Comparison of ENCODE assay signal across 3 fruit fly cellular contexts in genomic region chrX:13445695-13446094, dm6.
TF ChIP-seq lines count a peak whose summit lies in the region.

Neto (plus strand) TSS chrX:13445903.

- TF ChIP-seq CTCF in whole organism, embryonic (GFP tag; optimal IDR thresholded peaks at IDR 0.05; lab: Kevin White, UChicago) = no peak

TF ChIP-seq in whole organism, adult, 20 proteins besides CTCF, POLR2A, EP300 and RAD21:
- TF ChIP-seq pad (GFP tag; optimal IDR thresholded peaks at IDR 0.05; lab: Kevin White, UChicago) (no peak), Mnt (GFP tag; optimal IDR thresholded peaks at IDR 0.05; lab: Kevin White, UChicago) (peak; percentile 52)
TF ChIP-seq in whole organism, adult: peak in this region for 1.

TF ChIP-seq in whole organism, embryonic, 481 proteins besides CTCF, POLR2A, EP300 and RAD21:
- TF ChIP-seq Bgb (GFP tag; IDR thresholded peaks at IDR 0.05; lab: Robert Waterston, UW; ENCODE audit: partially characterized antibody) (peak; percentile 18; the same call in 1 of the 2 replicates), Med (GFP tag; lab: Kevin White, UChicago) (peak; percentile 64), inv (GFP tag; IDR thresholded peaks at IDR 0.05; lab: Robert Waterston, UW; ENCODE audit: partially characterized antibody) (0 out of 2 replicates have a peak, but pooled peaks have one; percentile 11), Pdp1 (GFP tag; optimal IDR thresholded peaks at IDR 0.05; lab: Kevin White, UChicago) (peak in 1 of 2 experiments; percentile 53), Deaf1 (tag; optimal IDR thresholded peaks at IDR 0.05; lab: Kevin White, UChicago) (peak; percentile 74), CG7372 (GFP tag; IDR thresholded peaks at IDR 0.05; lab: Robert Waterston, UW) (0 out of 2 replicates have a peak, but pooled peaks have one; percentile 33), hth (optimal IDR thresholded peaks at IDR 0.05; lab: Kevin White, UChicago) (no peak), nau (GFP tag; optimal IDR thresholded peaks at IDR 0.05; lab: Kevin White, UChicago) (no peak), sd (tag; optimal IDR thresholded peaks at IDR 0.05; lab: Kevin White, UChicago) (peak; percentile 15), CG8388 (GFP tag; optimal IDR thresholded peaks at IDR 0.05; lab: Kevin White, UChicago) (no peak), wor (GFP tag; IDR thresholded peaks at IDR 0.05; lab: Robert Waterston, UW) (no peak), knrl (GFP tag; IDR thresholded peaks at IDR 0.05; lab: Robert Waterston, UW; ENCODE audit: partially characterized antibody) (no peak), z (GFP tag; IDR thresholded peaks at IDR 0.05; lab: Robert Waterston, UW) (peak; percentile 84), CG6272 (GFP tag; IDR thresholded peaks at IDR 0.05; lab: Robert Waterston, UW) (no peak), Sry-β (GFP tag; optimal IDR thresholded peaks at IDR 0.05; lab: Kevin White, UChicago) (peak; percentile 45), Oaz (GFP tag; IDR thresholded peaks at IDR 0.05; lab: Robert Waterston, UW) (no peak), Xrp1 (GFP tag; IDR thresholded peaks at IDR 0.05; lab: Robert Waterston, UW) (no peak), CG6175 (GFP tag; IDR thresholded peaks at IDR 0.05; lab: Robert Waterston, UW) (peak; percentile 74; the same call in 2 of the 3 replicates), B-H2 (GFP tag; optimal IDR thresholded peaks at IDR 0.05; lab: Kevin White, UChicago) (no peak), Jarid2 (GFP tag; optimal IDR thresholded peaks at IDR 0.05; lab: Kevin White, UChicago) (peak; percentile 26), D19B (GFP tag; optimal IDR thresholded peaks at IDR 0.05; lab: Kevin White, UChicago) (no peak), CG14667 (GFP tag; IDR thresholded peaks at IDR 0.05; lab: Robert Waterston, UW) (no peak)

TF ChIP-seq in whole organism, pupa, 21 proteins besides CTCF, POLR2A, EP300 and RAD21:
- TF ChIP-seq CG34367 (tag; optimal IDR thresholded peaks at IDR 0.05; lab: Kevin White, UChicago) = no peak
- 0 out of 3 replicates have a peak, but pooled peaks have one; percentile 10 for TF ChIP-seq CG4496 (GFP tag; IDR thresholded peaks at IDR 0.05; lab: Robert Waterston, UW)
